Worm (Caenorhabditis elegans) whole organism, mixed stage, embryonic: ENCODE results near the gene F16G10.6.

Source experiments
- cnd-1 ChIP-seq: fragments of 200-800 bp; sonication (Bioruptor generic); optimal IDR thresholded peaks from 2 replicates; lab custom pipeline; 2018; ENCODE audit warnings: mild to moderate bottlenecking, missing genetic modification characterization, missing compliant biosample characterization
- elt-3 ChIP-seq: fragments of 150-350 bp; optimal IDR thresholded peaks from 2 replicates; lab custom pipeline; 2014; ENCODE audit warnings: missing biosample characterization, missing genetic modification characterization
- hlh-1 ChIP-seq: fragments of 150-350 bp; optimal IDR thresholded peaks from 2 replicates; lab custom pipeline; 2014; ENCODE audit warnings: missing biosample characterization, missing genetic modification reagents, missing genetic modification characterization
- lsy-2 ChIP-seq: fragments of 150-350 bp; optimal IDR thresholded peaks from 2 replicates; lab custom pipeline; 2014; ENCODE audit warnings: missing biosample characterization, missing genetic modification characterization
- mab-5 ChIP-seq: fragments of 150-350 bp; optimal IDR thresholded peaks from 2 replicates; lab custom pipeline; 2014; ENCODE audit warnings: missing biosample characterization, missing genetic modification characterization
- nhr-237 ChIP-seq: fragments of 150-350 bp; optimal IDR thresholded peaks from 2 replicates; lab custom pipeline; 2014; ENCODE audit warnings: missing biosample characterization, missing genetic modification characterization

DNA sequence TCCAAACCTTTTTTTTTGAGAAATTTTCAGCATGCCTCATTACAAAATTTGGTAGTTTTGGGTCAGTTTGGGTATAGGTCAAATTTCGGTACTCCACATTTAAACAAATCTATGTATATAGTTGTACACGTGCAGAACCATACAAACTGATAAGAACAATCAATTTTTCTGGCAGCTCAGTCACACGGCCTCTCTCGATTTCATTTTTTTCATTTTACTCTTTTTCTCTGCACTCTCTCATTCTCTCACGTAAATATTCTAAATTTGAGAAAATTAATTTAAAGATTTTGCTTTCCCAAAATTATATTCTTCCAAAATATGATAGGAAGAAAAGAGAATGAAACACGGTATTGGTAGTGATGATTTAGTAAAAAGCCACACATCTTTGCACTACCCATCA, 43.5 kb upstream of the F16G10.6 start:
- TF ChIP-seq mab-5 (tag; lab: Kevin White, UChicago), result no peak
- no peak for TF ChIP-seq elt-3 (tag; lab: Kevin White, UChicago)
- TF ChIP-seq hlh-1 (tag; lab: Kevin White, UChicago), result no peak
- no peak for TF ChIP-seq lsy-2
- TF ChIP-seq nhr-237, result no peak
- no peak for TF ChIP-seq cnd-1 (tag; lab: Kevin White, UChicago)
